Fruit fly (Drosophila melanogaster) whole organism, embryonic: ENCODE data around the gene Tpst.
A peak's percentile ranks its signal among the peaks of the same experiment; 100 is the strongest.

ENCODE experiments used
- Asciz ChIP-seq: fragments of 200-800 bp; sonication (Bioruptor generic); optimal IDR thresholded peaks from 2 replicates; lab custom pipeline; 2017; ENCODE audit warnings: missing biosample characterization, mild to moderate bottlenecking, missing genetic modification characterization, missing genetic modification reagents
- CG12769 ChIP-seq: fragments of 200-800 bp; sonication (Bioruptor generic); optimal IDR thresholded peaks from 2 replicates; lab custom pipeline; 2019; ENCODE audit warnings: missing biosample characterization, mild to moderate bottlenecking, missing genetic modification characterization, moderate library complexity
- CG13624 ChIP-seq: fragments of 200-800 bp; sonication (Bioruptor generic); optimal IDR thresholded peaks from 2 replicates; lab custom pipeline; 2016; ENCODE audit warnings: missing biosample characterization, missing genetic modification characterization
- CG14014 ChIP-seq: fragments of 200-800 bp; sonication (Bioruptor generic); IDR thresholded peaks from 2 replicates; pipeline ENCODE4 v1.3.6; 2022; ENCODE audit warnings: missing biosample characterization, missing genetic modification characterization
- CG15073 ChIP-seq: fragments of 200-800 bp; sonication (Bioruptor generic); optimal IDR thresholded peaks from 2 replicates; lab custom pipeline; 2016; ENCODE audit warnings: missing biosample characterization, missing genetic modification characterization
- CG15269 ChIP-seq: fragments of 200-800 bp; sonication (Bioruptor generic); optimal IDR thresholded peaks from 2 replicates; lab custom pipeline; 2018; ENCODE audit warnings: missing biosample characterization, mild to moderate bottlenecking, missing genetic modification characterization, moderate library complexity
- CG1602 ChIP-seq: fragments of 200-800 bp; sonication (Bioruptor generic); optimal IDR thresholded peaks from 3 replicates; lab custom pipeline; 2016; ENCODE audit warnings: missing biosample characterization, missing genetic modification characterization
- CG17568 ChIP-seq: fragments of 200-800 bp; sonication (Bioruptor generic); optimal IDR thresholded peaks from 2 replicates; lab custom pipeline; 2018; ENCODE audit warnings: missing biosample characterization, mild to moderate bottlenecking, missing genetic modification characterization, moderate library complexity
- CG17802 ChIP-seq: fragments of 200-800 bp; sonication (Bioruptor generic); optimal IDR thresholded peaks from 2 replicates; lab custom pipeline; 2018; ENCODE audit warnings: missing biosample characterization, mild to moderate bottlenecking, missing genetic modification characterization, moderate library complexity
- CG2202 ChIP-seq: fragments of 200-800 bp; sonication (Bioruptor generic); optimal IDR thresholded peaks from 2 replicates; lab custom pipeline; 2018; ENCODE audit warnings: missing biosample characterization, mild to moderate bottlenecking, missing genetic modification characterization
- CG2678 ChIP-seq: fragments of 200-800 bp; sonication (Bioruptor generic); optimal IDR thresholded peaks from 3 replicates; lab custom pipeline; 2019; ENCODE audit warnings: missing biosample characterization, mild to moderate bottlenecking, missing genetic modification characterization, moderate library complexity
- CG31365 ChIP-seq: fragments of 200-800 bp; sonication (Bioruptor generic); optimal IDR thresholded peaks from 2 replicates; lab custom pipeline; 2018; ENCODE audit warnings: missing biosample characterization, mild to moderate bottlenecking, missing genetic modification characterization
- CG33557 ChIP-seq: fragments of 200-800 bp; sonication (Bioruptor generic); optimal IDR thresholded peaks from 2 replicates; lab custom pipeline; 2019; ENCODE audit warnings: missing biosample characterization, mild to moderate bottlenecking, missing genetic modification characterization, moderate library complexity
- CG6683 ChIP-seq: fragments of 200-800 bp; sonication (Bioruptor generic); optimal IDR thresholded peaks from 2 replicates; lab custom pipeline; 2017; ENCODE audit warnings: missing biosample characterization, mild to moderate bottlenecking, missing genetic modification characterization, missing genetic modification reagents
- CG6689 ChIP-seq: fragments of 200-800 bp; sonication (Bioruptor generic); IDR thresholded peaks from 2 replicates; pipeline ENCODE4 v1.3.6; 2022; ENCODE audit warnings: missing biosample characterization, missing genetic modification characterization
- Chrac-16 ChIP-seq: fragments of 200-800 bp; sonication (Bioruptor generic); optimal IDR thresholded peaks from 3 replicates; lab custom pipeline; 2016; ENCODE audit warnings: missing biosample characterization, missing genetic modification characterization
- Dfd ChIP-seq, 2 experiments: fragments of >200 bp; optimal IDR thresholded peaks; 2 replicates each; lab custom pipeline; 2017; ENCODE audit warnings: missing biosample characterization in 2 of 2, missing genetic modification characterization in 2 of 2
- Ets65A ChIP-seq: fragments of 200-800 bp; sonication (Bioruptor generic); peaks from one replicate; lab custom pipeline; 2016; ENCODE audit warnings: missing biosample characterization, missing genetic modification characterization
- Fer1 ChIP-seq: fragments of 200-800 bp; sonication (Bioruptor generic); optimal IDR thresholded peaks from 2 replicates; lab custom pipeline; 2017; ENCODE audit warnings: missing biosample characterization, mild to moderate bottlenecking, missing genetic modification characterization
- H2.0 ChIP-seq: fragments of 200-800 bp; sonication (Bioruptor generic); IDR thresholded peaks from 2 replicates; pipeline ENCODE4 v1.3.6; 2022; ENCODE audit warnings: missing biosample characterization, missing genetic modification characterization
- Hr39 ChIP-seq: fragments of >200 bp; optimal IDR thresholded peaks from 2 replicates; lab custom pipeline; 2017
- Med ChIP-seq: fragments of 200-800 bp; sonication (Bioruptor generic); peaks from one replicate; lab custom pipeline; 2016; ENCODE audit warnings: missing biosample characterization, missing genetic modification characterization, mild to moderate bottlenecking, inconsistent platforms, moderate library complexity
- Mes4 ChIP-seq: fragments of 200-800 bp; sonication (Bioruptor generic); optimal IDR thresholded peaks from 2 replicates; lab custom pipeline; 2016; ENCODE audit warnings: missing biosample characterization, missing genetic modification characterization
- Myb ChIP-seq: fragments of 200-800 bp; sonication (Bioruptor generic); optimal IDR thresholded peaks from 2 replicates; lab custom pipeline; 2016; ENCODE audit warnings: missing biosample characterization, missing genetic modification characterization
- Oli ChIP-seq: fragments of 200-800 bp; sonication (Bioruptor generic); optimal IDR thresholded peaks from 2 replicates; lab custom pipeline; 2018; ENCODE audit warnings: missing biosample characterization, mild to moderate bottlenecking, missing genetic modification characterization, moderate library complexity
- Ptx1 ChIP-seq: fragments of 200-800 bp; sonication (Bioruptor generic); IDR thresholded peaks from 2 replicates; pipeline ENCODE4 v1.3.6; 2022; ENCODE audit warnings: missing biosample characterization, missing genetic modification characterization
- Sry-β ChIP-seq: fragments of 200-800 bp; sonication (Bioruptor generic); optimal IDR thresholded peaks from 2 replicates; lab custom pipeline; 2018; ENCODE audit warnings: missing biosample characterization, mild to moderate bottlenecking, missing genetic modification characterization, moderate library complexity
- ara ChIP-seq: fragments of 200-800 bp; sonication (Bioruptor generic); IDR thresholded peaks from 2 replicates; pipeline ENCODE4 v1.3.6; 2022; ENCODE audit warnings: missing biosample characterization, missing genetic modification characterization
- az2 ChIP-seq: fragments of 200-800 bp; sonication (Bioruptor generic); optimal IDR thresholded peaks from 3 replicates; lab custom pipeline; 2016; ENCODE audit warnings: missing biosample characterization, missing genetic modification characterization
- bsh ChIP-seq, 2 experiments: fragments of 200-800 bp; sonication (Bioruptor generic); optimal IDR thresholded peaks; 2 replicates each; lab custom pipeline; 2017 to 2018; ENCODE audit warnings: mild to moderate bottlenecking in 2 of 2, missing biosample characterization in 2 of 2, missing genetic modification characterization in 2 of 2, moderate library complexity in 1 of 2
- cas ChIP-seq: fragments of 200-800 bp; sonication (Bioruptor generic); IDR thresholded peaks from 2 replicates; pipeline ENCODE4 v1.3.6; 2022; ENCODE audit warnings: missing biosample characterization, missing genetic modification characterization
- chn ChIP-seq: fragments of 200-800 bp; sonication (Bioruptor generic); optimal IDR thresholded peaks from 2 replicates; lab custom pipeline; 2016; ENCODE audit warnings: missing biosample characterization, missing genetic modification characterization
- ci ChIP-seq: fragments of 200-800 bp; sonication (Bioruptor generic); IDR thresholded peaks from 3 replicates; pipeline ENCODE4 v1.3.6; 2022; ENCODE audit warnings: missing biosample characterization, missing genetic modification characterization
- dimm ChIP-seq: fragments of 200-800 bp; sonication (Bioruptor generic); IDR thresholded peaks from 2 replicates; pipeline ENCODE4 v1.3.6; 2022; ENCODE audit warnings: missing biosample characterization, missing genetic modification characterization
- exex ChIP-seq: fragments of 200-800 bp; sonication (Bioruptor generic); optimal IDR thresholded peaks from 4 replicates; lab custom pipeline; 2018; ENCODE audit warnings: missing biosample characterization, mild to moderate bottlenecking, missing genetic modification characterization, moderate library complexity
- gem ChIP-seq: fragments of 200-800 bp; sonication (Bioruptor generic); optimal IDR thresholded peaks from 2 replicates; lab custom pipeline; 2019; ENCODE audit warnings: missing biosample characterization, mild to moderate bottlenecking, missing genetic modification characterization, moderate library complexity
- gsb-n ChIP-seq: fragments of 200-800 bp; sonication (Bioruptor generic); optimal IDR thresholded peaks from 3 replicates; lab custom pipeline; 2018; ENCODE audit warnings: missing biosample characterization, mild to moderate bottlenecking, missing genetic modification characterization
- her ChIP-seq: fragments of 200-800 bp; sonication (Bioruptor generic); optimal IDR thresholded peaks from 2 replicates; lab custom pipeline; 2016; ENCODE audit warnings: missing biosample characterization, missing genetic modification characterization
- klu ChIP-seq: fragments of 200-800 bp; sonication (Bioruptor generic); IDR thresholded peaks from 2 replicates; pipeline ENCODE4 v1.3.6; 2022; ENCODE audit warnings: missing biosample characterization, missing genetic modification characterization
- pan ChIP-seq, 4 experiments: fragments of >200 bp in 3 of 4; fragments of 200-800 bp in 1 of 4; sonication (Bioruptor generic) in 1 of 4; optimal IDR thresholded peaks in 3 of 4; IDR thresholded peaks in 1 of 4; 2 replicates each; pipeline versions ENCODE4 v1.3.6 to Lab custom; 2017 to 2022; ENCODE audit warnings: missing biosample characterization in 2 of 4, missing genetic modification characterization in 2 of 4, mixed read lengths in 1 of 4
- peb ChIP-seq: fragments of 200-800 bp; sonication (Bioruptor generic); IDR thresholded peaks from 2 replicates; pipeline ENCODE4 v1.3.6; 2022; ENCODE audit warnings: missing biosample characterization, missing genetic modification characterization
- pho ChIP-seq: fragments of 200-800 bp; sonication (Bioruptor generic); optimal IDR thresholded peaks from 2 replicates; lab custom pipeline; 2016; ENCODE audit warnings: missing biosample characterization, missing genetic modification characterization
- ro ChIP-seq: fragments of 200-800 bp; sonication (Bioruptor generic); IDR thresholded peaks from 2 replicates; pipeline ENCODE4 v1.3.6; 2022; ENCODE audit warnings: missing biosample characterization, missing genetic modification characterization
- run ChIP-seq: fragments of 200-800 bp; sonication (Bioruptor generic); optimal IDR thresholded peaks from 3 replicates; lab custom pipeline; 2018; ENCODE audit warnings: missing biosample characterization, mild to moderate bottlenecking, missing genetic modification characterization
- sisA ChIP-seq: fragments of 200-800 bp; sonication (Bioruptor generic); IDR thresholded peaks from 2 replicates; pipeline ENCODE4 v1.3.6; 2022; ENCODE audit warnings: missing biosample characterization, missing genetic modification characterization
- sob ChIP-seq: fragments of 200-800 bp; sonication (Bioruptor generic); IDR thresholded peaks from 2 replicates; pipeline ENCODE4 v1.3.6; 2022; ENCODE audit warnings: missing biosample characterization, missing genetic modification characterization
- sqz ChIP-seq: fragments of 200-800 bp; sonication (Bioruptor generic); optimal IDR thresholded peaks from 3 replicates; lab custom pipeline; 2018; ENCODE audit warnings: missing biosample characterization, mild to moderate bottlenecking, missing genetic modification characterization
- tgo ChIP-seq: fragments of 200-800 bp; sonication (Bioruptor generic); IDR thresholded peaks from 3 replicates; pipeline ENCODE4 v1.3.6; 2022; ENCODE audit warnings: missing biosample characterization, missing genetic modification characterization
- tll ChIP-seq, 2 experiments: fragments of 200-800 bp in 1 of 2; fragments of >200 bp in 1 of 2; sonication (Bioruptor generic) in 1 of 2; optimal IDR thresholded peaks; 2 replicates each; lab custom pipeline; 2017 to 2019; ENCODE audit warnings: missing biosample characterization in 2 of 2, missing genetic modification characterization in 2 of 2, mild to moderate bottlenecking in 1 of 2, moderate library complexity in 1 of 2
- tx ChIP-seq: fragments of 200-800 bp; sonication (Bioruptor generic); optimal IDR thresholded peaks from 2 replicates; lab custom pipeline; 2016; ENCODE audit warnings: missing biosample characterization, missing genetic modification characterization
- unpg ChIP-seq: fragments of 200-800 bp; sonication (Bioruptor generic); optimal IDR thresholded peaks from 3 replicates; lab custom pipeline; 2018; ENCODE audit warnings: missing biosample characterization, mild to moderate bottlenecking, missing genetic modification characterization, moderate library complexity

The Tpst gene

dm6 chrX:13568127-13568526 is 4.5 kb downstream of the Tpst start (continued):
- no peak for TF ChIP-seq CG1602 (GFP tag; lab: Kevin White, UChicago)
- no peak for TF ChIP-seq CG17802 (tag; lab: Kevin White, UChicago)
- no peak for TF ChIP-seq her (GFP tag; lab: Kevin White, UChicago)
- no peak for TF ChIP-seq CG31365 (tag; lab: Kevin White, UChicago)
- no peak for TF ChIP-seq tll (GFP tag; optimal IDR thresholded peaks at IDR 0.05; lab: Kevin White, UChicago)
- peak; percentile 32; the same call in 1 of the 2 replicates for TF ChIP-seq Ptx1 (GFP tag; lab: Robert Waterston, UW)
- no peak for TF ChIP-seq sqz
- TF ChIP-seq CG2202 (tag; lab: Kevin White, UChicago) = no peak
- TF ChIP-seq Myb (GFP tag; lab: Kevin White, UChicago) = no peak
- peak; percentile 6 for TF ChIP-seq CG13624 (GFP tag; lab: Kevin White, UChicago)
- TF ChIP-seq peb = no peak
- TF ChIP-seq H2.0 (GFP tag; lab: Robert Waterston, UW) = no peak
- no peak for TF ChIP-seq Dfd (GFP tag; optimal IDR thresholded peaks at IDR 0.05; lab: Kevin White, UChicago)
- TF ChIP-seq exex (tag; lab: Kevin White, UChicago) = no peak
- peak; percentile 22; the same call in 1 of the 2 replicates for TF ChIP-seq CG14014 (GFP tag; lab: Robert Waterston, UW)
- peak; percentile 48 for TF ChIP-seq tgo (GFP tag; lab: Robert Waterston, UW)
- TF ChIP-seq run (tag; lab: Kevin White, UChicago) = no peak
- no peak for TF ChIP-seq pan (optimal IDR thresholded peaks at IDR 0.05; lab: Kevin White, UChicago)
- peak in 1 of 2 experiments; percentile 52 for TF ChIP-seq pan (GFP tag; optimal IDR thresholded peaks at IDR 0.05 in 1 of 2, IDR thresholded peaks at IDR 0.05 in 1 of 2)
- no peak for TF ChIP-seq CG33557 (GFP tag; lab: Kevin White, UChicago)
- TF ChIP-seq klu (GFP tag; lab: Robert Waterston, UW) = no peak
- TF ChIP-seq gem (tag; lab: Kevin White, UChicago) = peak; percentile 46
- TF ChIP-seq sob (GFP tag; lab: Robert Waterston, UW) = 0 out of 2 replicates have a peak, but pooled peaks have one; percentile 48
- peak; percentile 46 for TF ChIP-seq sisA (GFP tag; lab: Robert Waterston, UW)
- TF ChIP-seq CG15073 (GFP tag; lab: Kevin White, UChicago) = no peak
- TF ChIP-seq Mes4 (GFP tag; lab: Kevin White, UChicago) = no peak
- no peak for TF ChIP-seq CG12769 (tag; lab: Kevin White, UChicago)
- no peak for TF ChIP-seq pho (GFP tag; lab: Kevin White, UChicago)
- peak; percentile 25 for TF ChIP-seq unpg (GFP tag; lab: Kevin White, UChicago)
- no peak for TF ChIP-seq ara (GFP tag; lab: Robert Waterston, UW)
- TF ChIP-seq cas (GFP tag; lab: Robert Waterston, UW) = no peak
- TF ChIP-seq Oli = no peak
- TF ChIP-seq tx = no peak
- TF ChIP-seq Fer1 (GFP tag; lab: Kevin White, UChicago) = no peak
- TF ChIP-seq CG6689 (GFP tag; lab: Robert Waterston, UW) = peak; percentile 34; the same call in 1 of the 2 replicates
- no peak for TF ChIP-seq Chrac-16
- TF ChIP-seq az2 (GFP tag; lab: Kevin White, UChicago) = peak; percentile 14
- TF ChIP-seq CG2678 (tag; lab: Kevin White, UChicago) = peak; percentile 43
- TF ChIP-seq Sry-β (GFP tag; lab: Kevin White, UChicago) = no peak
- peak; percentile 14 for TF ChIP-seq CG15269 (tag; lab: Kevin White, UChicago)
- no peak for TF ChIP-seq CG6683 (GFP tag; lab: Kevin White, UChicago)
- TF ChIP-seq Asciz (GFP tag; lab: Kevin White, UChicago) = no peak
- peak; percentile 49; the same call in 1 of the 3 replicates for TF ChIP-seq ci (GFP tag; lab: Robert Waterston, UW)
- no peak for TF ChIP-seq chn (GFP tag; lab: Kevin White, UChicago)
- TF ChIP-seq ro (GFP tag; lab: Robert Waterston, UW) = no peak
- TF ChIP-seq gsb-n (tag; lab: Kevin White, UChicago) = no peak
- no peak for TF ChIP-seq dimm (GFP tag; lab: Robert Waterston, UW)
- TF ChIP-seq Ets65A (GFP tag; lab: Kevin White, UChicago) = peak; percentile 86
- TF ChIP-seq bsh (GFP tag; optimal IDR thresholded peaks at IDR 0.05; lab: Kevin White, UChicago) = peak in 1 of 2 experiments; percentile 27
- peak; percentile 82 for TF ChIP-seq Med (GFP tag; lab: Kevin White, UChicago)
- no peak for TF ChIP-seq CG17568 (GFP tag; lab: Kevin White, UChicago)
- TF ChIP-seq Hr39 (lab: Kevin White, UChicago) = no peak
